Worm (Caenorhabditis elegans) whole organism, L3 larva: ENCODE measurements around the gene C08F11.10.

ENCODE experiments used
- ZK546.5 ChIP-seq: sonication (generic microtip); optimal IDR thresholded peaks from 2 replicates; lab custom pipeline; 2017; ENCODE audit warnings: missing biosample characterization, missing genetic modification characterization
- ceh-16 ChIP-seq: sonication (generic microtip); optimal IDR thresholded peaks from 2 replicates; lab custom pipeline; 2017; ENCODE audit warnings: missing biosample characterization, missing genetic modification characterization
- ceh-28 ChIP-seq: fragments of 150-350 bp; optimal IDR thresholded peaks from 2 replicates; lab custom pipeline; 2014; ENCODE audit warnings: missing biosample characterization, missing genetic modification reagents, missing genetic modification characterization
- ceh-82 ChIP-seq: fragments of 150-350 bp; optimal IDR thresholded peaks from 2 replicates; lab custom pipeline; 2014; ENCODE audit warnings: missing biosample characterization, missing genetic modification characterization
- ceh-9 ChIP-seq: sonication (generic microtip); optimal IDR thresholded peaks from 2 replicates; lab custom pipeline; 2018; ENCODE audit warnings: missing biosample characterization, missing genetic modification characterization
- daf-12 ChIP-seq: fragments of 150-350 bp; optimal IDR thresholded peaks from 2 replicates; lab custom pipeline; 2014; ENCODE audit warnings: missing biosample characterization, missing genetic modification reagents, missing genetic modification characterization
- egl-5 ChIP-seq: fragments of 150-350 bp; optimal IDR thresholded peaks from 2 replicates; lab custom pipeline; 2017; ENCODE audit warnings: missing biosample characterization, missing genetic modification reagents, missing genetic modification characterization, inconsistent platforms
- elt-2 ChIP-seq: sonication (generic microtip); optimal IDR thresholded peaks from 2 replicates; lab custom pipeline; 2016; ENCODE audit warnings: missing genetic modification reagents, mild to moderate bottlenecking, missing genetic modification characterization, missing compliant biosample characterization
- elt-3 ChIP-seq, 3 experiments: fragments of 150-350 bp in 1 of 3; sonication (generic microtip) in 2 of 3; optimal IDR thresholded peaks; 2 replicates in 2 of 3; 4 replicates in 1 of 3; lab custom pipeline; 2014 to 2017; ENCODE audit warnings: missing biosample characterization in 3 of 3, missing genetic modification characterization in 3 of 3
- hmg-11 ChIP-seq: sonication (generic microtip); optimal IDR thresholded peaks from 2 replicates; lab custom pipeline; 2016; ENCODE audit warnings: missing genetic modification characterization, missing compliant biosample characterization
- jun-1 ChIP-seq: fragments of 150-350 bp; optimal IDR thresholded peaks from 2 replicates; lab custom pipeline; 2014; ENCODE audit warnings: missing biosample characterization, missing genetic modification reagents, missing genetic modification characterization
- lin-15B ChIP-seq: fragments of 150-350 bp; optimal IDR thresholded peaks from 2 replicates; lab custom pipeline; 2014; ENCODE audit warnings: missing biosample characterization, missing genetic modification characterization
- lin-39 ChIP-seq: fragments of 150-350 bp; optimal IDR thresholded peaks from 2 replicates; lab custom pipeline; 2018; ENCODE audit warnings: missing biosample characterization, missing genetic modification reagents, missing genetic modification characterization
- mdl-1 ChIP-seq: fragments of 150-350 bp; optimal IDR thresholded peaks from 2 replicates; lab custom pipeline; 2014; ENCODE audit warnings: missing biosample characterization, missing genetic modification characterization
- mml-1 ChIP-seq: fragments of 150-350 bp; sonication (generic microtip); optimal IDR thresholded peaks from 3 replicates; lab custom pipeline; 2014; ENCODE audit warnings: missing biosample characterization, missing genetic modification characterization
- nfya-1 ChIP-seq: sonication (generic microtip); optimal IDR thresholded peaks from 2 replicates; lab custom pipeline; 2017; ENCODE audit warnings: missing genetic modification characterization, mild to moderate bottlenecking, missing compliant biosample characterization, antibody characterized with exemption, moderate library complexity; ENCODE audit not compliant: insufficient read depth
- nhr-11 ChIP-seq: fragments of 150-350 bp; optimal IDR thresholded peaks from 2 replicates; lab custom pipeline; 2014; ENCODE audit warnings: missing biosample characterization, missing genetic modification characterization
- nhr-12 ChIP-seq: fragments of 150-350 bp; optimal IDR thresholded peaks from 2 replicates; lab custom pipeline; 2014; ENCODE audit warnings: missing biosample characterization, missing genetic modification characterization
- nhr-23 ChIP-seq: fragments of 150-350 bp; optimal IDR thresholded peaks from 2 replicates; lab custom pipeline; 2014; ENCODE audit warnings: missing biosample characterization, missing genetic modification reagents, missing genetic modification characterization
- nhr-237 ChIP-seq: fragments of 150-350 bp; optimal IDR thresholded peaks from 2 replicates; lab custom pipeline; 2014; ENCODE audit warnings: missing biosample characterization, missing genetic modification characterization
- nhr-25 ChIP-seq: sonication (generic microtip); optimal IDR thresholded peaks from 2 replicates; lab custom pipeline; 2017; ENCODE audit warnings: missing biosample characterization, missing genetic modification characterization
- nhr-28 ChIP-seq: fragments of 150-350 bp; optimal IDR thresholded peaks from 2 replicates; lab custom pipeline; 2014; ENCODE audit warnings: missing biosample characterization, missing genetic modification characterization
- nhr-43 ChIP-seq: sonication (generic microtip); optimal IDR thresholded peaks from 2 replicates; lab custom pipeline; 2016; ENCODE audit warnings: mild to moderate bottlenecking, missing genetic modification characterization, missing compliant biosample characterization; ENCODE audit not compliant: poor library complexity, severe bottlenecking
- nhr-67 ChIP-seq: fragments of 150-350 bp; optimal IDR thresholded peaks from 2 replicates; lab custom pipeline; 2014; ENCODE audit warnings: missing biosample characterization, missing genetic modification characterization
- nhr-76 ChIP-seq: fragments of 150-350 bp; sonication (generic microtip); optimal IDR thresholded peaks from 5 replicates; lab custom pipeline; 2014; ENCODE audit warnings: missing biosample characterization, missing genetic modification characterization
- pha-4 ChIP-seq: fragments of 150-350 bp; optimal IDR thresholded peaks from 2 replicates; lab custom pipeline; 2014; ENCODE audit warnings: missing biosample characterization, missing genetic modification reagents, missing genetic modification characterization
- pqm-1 ChIP-seq: fragments of 150-350 bp; optimal IDR thresholded peaks from 2 replicates; lab custom pipeline; 2017; ENCODE audit warnings: missing biosample characterization, missing genetic modification characterization, inconsistent platforms
- sea-2 ChIP-seq: fragments of 150-350 bp; sonication (generic microtip); optimal IDR thresholded peaks from 4 replicates; lab custom pipeline; 2014; ENCODE audit warnings: missing biosample characterization, missing genetic modification reagents, missing genetic modification characterization
- skn-1 ChIP-seq: fragments of 150-350 bp; optimal IDR thresholded peaks from 2 replicates; lab custom pipeline; 2014; ENCODE audit warnings: missing biosample characterization, missing genetic modification characterization
- snpc-4 ChIP-seq: fragments of 150-350 bp; optimal IDR thresholded peaks from 2 replicates; lab custom pipeline; 2014; ENCODE audit warnings: missing biosample characterization, missing genetic modification characterization
- unc-39 ChIP-seq: sonication (generic microtip); optimal IDR thresholded peaks from 4 replicates; lab custom pipeline; 2017; ENCODE audit warnings: missing biosample characterization, missing genetic modification characterization
- unc-62 ChIP-seq: fragments of 150-350 bp; sonication (generic microtip); optimal IDR thresholded peaks from 4 replicates; lab custom pipeline; 2014; ENCODE audit warnings: missing biosample characterization, missing genetic modification reagents, missing genetic modification characterization
- ztf-4 ChIP-seq: fragments of 150-350 bp; optimal IDR thresholded peaks from 2 replicates; lab custom pipeline; 2014; ENCODE audit warnings: missing biosample characterization, missing genetic modification characterization

The C08F11.10 gene

DNA sequence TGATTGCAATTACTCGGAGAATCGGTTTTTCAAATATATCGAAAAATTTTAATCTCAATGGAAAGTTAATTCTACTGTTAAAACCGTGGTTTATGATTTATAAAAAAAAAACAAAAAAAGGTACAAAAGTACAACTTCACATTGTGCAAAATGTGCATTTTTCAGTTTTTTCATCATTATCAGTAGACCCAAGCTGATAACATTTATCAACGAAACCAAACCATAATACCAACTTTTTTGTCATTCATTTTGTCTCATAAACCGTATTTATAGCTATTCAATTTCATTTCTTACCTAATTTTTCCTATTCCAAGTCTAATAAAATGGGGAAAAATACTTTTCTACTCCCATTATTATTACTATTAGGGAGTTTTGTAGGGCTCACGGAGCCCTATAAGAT, 10.0 kb downstream of the C08F11.10 start, which contains the start of gene ugt-22:
Gene ugt-22, plus strand, starts transcription at position 234 of the 400 bp plus-strand sequence.
- TF ChIP-seq nhr-67 (no peak), unc-62 (GFP tag; lab: Kevin White, UChicago) (no peak), elt-3 (tag; optimal IDR thresholded peaks at IDR 0.05; lab: Kevin White, UChicago) (no peak), ceh-82 (tag; lab: Kevin White, UChicago) (no peak), hmg-11 (tag; lab: Kevin White, UChicago) (no peak), elt-2 (peak; percentile 86), ceh-9 (tag; lab: Kevin White, UChicago) (no peak), ZK546.5 (tag; lab: Kevin White, UChicago) (no peak), nfya-1 (tag; lab: Kevin White, UChicago) (no peak), daf-12 (tag; lab: Kevin White, UChicago) (no peak), nhr-237 (tag; lab: Kevin White, UChicago) (no peak), skn-1 (tag; lab: Kevin White, UChicago) (peak; percentile 22), snpc-4 (tag; lab: Kevin White, UChicago) (no peak), nhr-12 (tag; lab: Kevin White, UChicago) (no peak), pqm-1 (tag; lab: Kevin White, UChicago) (peak; percentile 83)
- TF ChIP-seq, all 47 proteins: peak for 3

- TF ChIP-seq elt-2, result no peak
- TF ChIP-seq nhr-11 (tag; lab: Kevin White, UChicago), result no peak
- no peak for TF ChIP-seq snpc-4 (tag; lab: Kevin White, UChicago)
- TF ChIP-seq egl-5 (tag; lab: Kevin White, UChicago), result no peak
Measured at ce11 chrIV:13636975-13637374, 12.1 kb downstream of the C08F11.10 start, which contains the start of gene C08F11.7. Gene C08F11.7, plus strand, starts transcription at chrIV:13637275.

DNA sequence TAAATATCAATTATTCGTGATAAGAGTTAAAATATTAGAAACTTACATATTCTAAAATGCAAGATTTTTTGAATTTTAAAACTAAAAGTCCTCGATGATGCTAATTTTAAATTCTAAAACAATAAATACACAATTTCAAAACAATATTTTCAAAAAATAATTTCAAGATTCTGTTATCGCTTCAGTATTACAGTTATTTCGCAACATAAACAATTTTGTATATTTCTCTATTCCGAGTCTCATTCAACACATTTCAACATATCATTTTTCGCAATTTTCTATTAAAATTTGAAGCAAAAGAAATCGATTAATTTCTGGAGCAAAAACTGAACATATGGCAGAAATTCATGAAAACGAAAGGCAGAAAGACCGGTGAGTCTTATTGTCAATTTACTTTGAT, 15.9 kb downstream of the C08F11.10 start, which contains the start of gene fbxa-98:
Gene fbxa-98, plus strand, starts transcription at position 243 of the 400 bp plus-strand sequence.
- TF ChIP-seq nhr-25 (tag; lab: Kevin White, UChicago) (no peak), mml-1 (no peak)

DNA sequence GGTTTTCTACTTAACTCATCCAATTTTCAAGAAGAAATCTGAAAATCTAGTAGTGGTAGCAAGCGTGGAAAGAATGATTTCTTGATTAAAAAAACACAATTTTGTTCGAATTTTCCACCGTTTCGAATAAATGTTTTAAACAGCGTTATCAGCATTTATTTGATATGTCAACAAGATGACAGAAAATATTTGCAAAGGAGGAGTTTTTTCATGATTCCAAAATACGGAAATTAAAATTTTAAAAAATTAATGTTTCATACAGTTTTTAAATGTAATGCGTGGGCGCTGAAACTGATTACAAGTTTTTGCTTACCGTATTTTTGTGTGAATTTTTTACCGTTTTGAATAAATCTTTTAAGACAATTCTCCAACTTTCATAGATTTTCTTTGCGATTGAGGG, 16.4 kb downstream of the C08F11.10 start:
- TF ChIP-seq lin-39 (tag; lab: Kevin White, UChicago) (no peak), pha-4 (tag; lab: Kevin White, UChicago) (peak; percentile 22)

ce11 chrIV:13626469-13626868, 22.6 kb downstream of the C08F11.10 start, which contains the start of gene sru-21:
Gene sru-21, plus strand, starts transcription at chrIV:13626769.
- TF ChIP-seq pha-4 (tag; lab: Kevin White, UChicago) (no peak), hmg-11 (tag; lab: Kevin White, UChicago) (no peak), nhr-23 (tag; lab: Kevin White, UChicago) (no peak)

- no peak for TF ChIP-seq hmg-11 (tag; lab: Kevin White, UChicago)
- TF ChIP-seq jun-1, result no peak
- no peak for TF ChIP-seq ztf-4 (tag; lab: Kevin White, UChicago)
- TF ChIP-seq, all 47 proteins: peak for 0
Measured at ce11 chrIV:13623533-13623932, 25.5 kb downstream of the C08F11.10 start, which contains the start of gene C08F11.1. Gene C08F11.1, plus strand, starts transcription at chrIV:13623833.

DNA sequence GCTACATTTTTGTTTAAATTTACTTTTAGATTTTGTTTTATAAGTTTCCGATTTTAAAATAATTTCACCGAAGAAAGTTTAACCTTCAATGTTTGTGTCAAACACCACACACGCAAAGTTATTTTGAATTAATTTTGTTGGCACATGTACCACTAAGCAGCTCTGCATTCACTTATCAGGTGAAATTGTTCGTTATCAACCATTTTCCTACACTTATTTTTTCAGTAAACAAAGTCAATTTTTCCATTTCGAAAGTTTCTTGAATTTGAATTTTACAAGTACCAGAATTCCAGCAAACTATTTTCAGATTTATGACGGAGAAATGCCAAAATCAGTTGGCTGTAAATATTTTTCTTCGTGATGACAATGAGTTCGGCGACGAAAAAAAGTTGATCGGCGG, 29.8 kb downstream of the C08F11.10 start, which contains the start of gene C08F11.3:
Gene C08F11.3, plus strand, starts transcription at position 301 of the 400 bp plus-strand sequence.
- TF ChIP-seq pha-4 (tag; lab: Kevin White, UChicago) (peak; percentile 19), nhr-28 (tag; lab: Kevin White, UChicago) (no peak), elt-2 (peak; percentile 15)
- TF ChIP-seq, all 47 proteins: peak for 2

- TF ChIP-seq pha-4 (tag; lab: Kevin White, UChicago), result peak; percentile 60
- no peak for TF ChIP-seq ZK546.5 (tag; lab: Kevin White, UChicago)
- no peak for TF ChIP-seq skn-1 (tag; lab: Kevin White, UChicago)
- no peak for TF ChIP-seq mml-1
- TF ChIP-seq hmg-11 (tag; lab: Kevin White, UChicago), result no peak
- no peak for TF ChIP-seq ceh-28 (tag; lab: Kevin White, UChicago)
- peak; percentile 82 for TF ChIP-seq pqm-1 (tag; lab: Kevin White, UChicago)
- no peak for TF ChIP-seq unc-62 (GFP tag; lab: Kevin White, UChicago)
- no peak for TF ChIP-seq elt-3 (tag; optimal IDR thresholded peaks at IDR 0.05; lab: Kevin White, UChicago)
- TF ChIP-seq lin-15B (tag; lab: Kevin White, UChicago), result no peak
- TF ChIP-seq elt-2, result peak; percentile 69
- no peak for TF ChIP-seq nhr-28 (tag; lab: Kevin White, UChicago)
- no peak for TF ChIP-seq nhr-76
- no peak for TF ChIP-seq unc-39 (tag; lab: Kevin White, UChicago)
- TF ChIP-seq nhr-67, result no peak
- TF ChIP-seq jun-1, result peak; percentile 0
- no peak for TF ChIP-seq mdl-1 (tag; lab: Kevin White, UChicago)
- TF ChIP-seq ceh-9 (tag; lab: Kevin White, UChicago), result no peak
- TF ChIP-seq nhr-43 (tag; lab: Kevin White, UChicago), result no peak
- TF ChIP-seq ceh-16, result no peak
- TF ChIP-seq snpc-4 (tag; lab: Kevin White, UChicago), result no peak
- no peak for TF ChIP-seq sea-2
Measured at ce11 chrIV:13609755-13610154, 39.3 kb downstream of the C08F11.10 start, which contains the start of gene C08F11.13. Gene C08F11.13, minus strand, starts transcription at chrIV:13609892.
